Worm (Caenorhabditis elegans): ENCODE data around the gene nhr-233.

Gene nhr-233

DNA sequence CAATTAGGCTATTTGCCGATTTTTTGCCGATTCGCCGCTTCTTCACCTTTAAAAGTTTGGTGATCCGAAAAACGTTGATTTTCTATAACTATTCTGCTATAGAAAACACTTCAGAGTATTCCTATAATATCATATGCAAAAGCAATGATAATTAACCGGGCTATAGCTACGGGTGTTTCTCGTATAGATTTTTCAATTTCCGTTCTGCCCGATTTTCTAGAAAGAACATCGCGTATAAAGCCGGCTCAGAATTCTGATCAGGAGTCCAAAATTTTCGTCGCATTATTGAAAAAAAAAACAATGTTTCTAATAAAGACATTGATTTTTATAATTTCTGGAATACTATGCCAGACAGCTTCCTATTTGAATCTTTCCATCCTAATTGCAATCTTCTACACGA, 19.9 kb downstream of the nhr-233 start, which contains the start of gene srbc-65:
Gene srbc-65, plus strand, starts transcription at position 301 of the 400 bp plus-strand sequence.
- TF ChIP-seq dao-5 (tag; optimal IDR thresholded peaks at IDR 0.05) (no peak), him-1 (tag; optimal IDR thresholded peaks at IDR 0.05) (no peak), W03F9.2 (tag; optimal IDR thresholded peaks at IDR 0.05) (no peak)

DNA sequence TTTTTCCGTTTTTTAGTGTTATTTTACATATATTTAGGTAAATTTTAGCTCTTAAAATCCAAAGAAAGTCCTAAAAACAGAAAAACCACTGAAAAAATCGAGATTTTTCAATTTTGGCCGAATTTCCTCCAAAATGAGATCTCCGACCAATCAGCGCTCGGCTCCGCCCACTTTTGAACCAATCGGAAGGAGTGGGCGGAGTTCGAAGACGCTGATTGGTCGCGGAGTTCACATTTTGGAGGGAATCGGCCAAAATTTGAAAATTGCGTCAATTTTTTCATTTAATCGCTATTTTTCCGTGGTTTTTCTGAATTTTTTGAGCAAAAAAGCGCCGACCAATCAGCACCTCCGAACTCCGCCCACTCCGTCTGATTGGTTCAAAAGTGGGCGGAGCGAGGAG, 29.9 kb downstream of the nhr-233 start:
- TF ChIP-seq W03F9.2 (tag; optimal IDR thresholded peaks at IDR 0.05) (no peak), dao-5 (tag; optimal IDR thresholded peaks at IDR 0.05) (no peak)

DNA sequence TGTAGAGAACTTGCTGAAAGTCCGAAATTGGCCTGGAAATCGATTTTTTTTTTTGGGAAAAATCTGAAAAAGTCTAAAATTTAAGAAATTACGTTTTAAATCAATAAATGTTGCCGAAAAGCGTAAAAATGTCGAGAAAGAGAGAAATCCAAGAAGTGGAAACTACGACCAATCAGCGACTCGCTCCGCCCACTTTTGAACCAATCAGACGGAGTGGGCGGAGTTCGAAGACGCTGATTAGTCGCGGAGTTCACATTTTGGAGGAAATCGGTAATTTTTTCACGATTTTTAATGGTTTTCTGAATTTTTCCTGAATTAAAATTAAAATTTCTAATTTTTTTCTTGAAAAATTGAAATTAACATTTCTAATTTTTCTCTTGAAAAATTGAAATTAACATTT, 30.9 kb downstream of the nhr-233 start:
- TF ChIP-seq W03F9.2 (tag; optimal IDR thresholded peaks at IDR 0.05): no peak
- TF ChIP-seq dao-5 (tag; optimal IDR thresholded peaks at IDR 0.05): no peak
- no peak for TF ChIP-seq him-1 (tag; optimal IDR thresholded peaks at IDR 0.05)

DNA sequence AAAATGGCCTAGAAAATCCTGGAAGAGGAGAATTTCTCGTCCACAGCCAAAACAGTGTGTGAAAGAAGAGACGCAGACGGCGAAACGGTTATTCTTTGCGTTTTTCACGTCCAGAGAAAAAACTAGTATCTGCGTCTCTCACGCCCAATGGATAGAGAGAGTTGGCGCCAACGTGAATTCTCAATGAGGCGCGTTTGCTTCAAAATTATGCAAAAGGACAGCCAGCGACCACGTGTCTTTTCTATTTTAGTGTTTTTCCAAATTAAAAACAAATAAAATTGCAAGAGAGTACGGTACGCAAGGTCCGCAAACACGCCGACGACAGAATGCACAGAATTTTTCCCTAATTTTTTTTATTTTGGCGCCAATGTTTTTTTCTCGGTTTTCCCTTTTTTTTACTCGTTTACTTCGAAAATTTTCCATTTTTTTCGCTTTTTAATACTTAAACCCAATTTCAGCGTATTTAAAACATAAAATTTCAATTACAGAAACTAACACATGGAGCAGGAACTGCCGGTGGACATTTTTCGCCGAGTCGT, 32.6 kb downstream of the nhr-233 start, which contains the start of gene Y32B12B.2:
Gene Y32B12B.2, plus strand, starts transcription at position 489 of the 539 bp plus-strand sequence.
- no peak for TF ChIP-seq dao-5 (tag; optimal IDR thresholded peaks at IDR 0.05)
- TF ChIP-seq him-1 (tag; optimal IDR thresholded peaks at IDR 0.05): no peak
- no peak for TF ChIP-seq W03F9.2 (tag; optimal IDR thresholded peaks at IDR 0.05)

DNA sequence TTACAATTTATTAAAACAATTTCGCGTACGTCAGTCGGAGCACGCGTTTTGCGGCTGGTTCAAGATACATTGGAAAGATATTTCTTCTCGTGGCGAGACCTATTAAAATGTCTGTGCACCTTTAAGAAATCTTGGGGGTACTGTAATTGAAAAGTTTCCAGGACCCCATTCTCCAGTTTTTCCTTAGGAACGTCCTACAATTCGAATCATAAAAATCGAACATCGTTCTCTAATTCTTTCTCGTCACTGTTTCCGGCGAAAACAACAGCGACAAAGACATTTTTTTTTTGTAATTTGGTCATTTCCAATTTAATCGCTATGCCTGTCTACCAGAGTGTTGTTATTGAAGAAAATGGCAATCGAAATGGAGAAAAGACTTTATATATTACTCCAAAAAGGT, 33.9 kb downstream of the nhr-233 start, which contains the start of gene Y32B12B.1:
Gene Y32B12B.1, plus strand, starts transcription at position 301 of the 400 bp plus-strand sequence.
- TF ChIP-seq him-1 (tag; optimal IDR thresholded peaks at IDR 0.05) (no peak), dao-5 (tag; optimal IDR thresholded peaks at IDR 0.05) (no peak), W03F9.2 (tag; optimal IDR thresholded peaks at IDR 0.05) (no peak)

DNA sequence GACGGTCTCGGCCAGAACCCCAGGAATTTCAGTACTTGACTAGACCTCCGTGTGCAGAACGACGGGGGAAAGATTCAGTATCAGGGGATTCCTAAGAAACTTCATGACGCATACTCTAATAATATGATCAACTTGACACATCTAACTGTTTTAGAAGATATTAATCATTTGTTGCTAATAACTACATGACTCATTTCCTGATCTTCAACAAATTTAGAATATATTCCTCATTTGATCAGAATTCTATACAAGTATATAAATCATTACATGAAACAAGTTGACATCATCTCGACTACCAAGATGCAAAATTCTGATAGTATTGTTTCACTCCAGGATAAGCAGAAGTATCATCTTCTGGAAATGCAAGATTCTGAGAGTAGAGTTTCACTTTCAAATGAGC, 35.4 kb downstream of the nhr-233 start, which contains the start of gene Y32B12B.8:
Gene Y32B12B.8, plus strand, starts transcription at position 301 of the 400 bp plus-strand sequence.
- no peak for TF ChIP-seq dao-5 (tag; optimal IDR thresholded peaks at IDR 0.05)
- TF ChIP-seq W03F9.2 (tag; optimal IDR thresholded peaks at IDR 0.05): no peak
- no peak for TF ChIP-seq him-1 (tag; optimal IDR thresholded peaks at IDR 0.05)

DNA sequence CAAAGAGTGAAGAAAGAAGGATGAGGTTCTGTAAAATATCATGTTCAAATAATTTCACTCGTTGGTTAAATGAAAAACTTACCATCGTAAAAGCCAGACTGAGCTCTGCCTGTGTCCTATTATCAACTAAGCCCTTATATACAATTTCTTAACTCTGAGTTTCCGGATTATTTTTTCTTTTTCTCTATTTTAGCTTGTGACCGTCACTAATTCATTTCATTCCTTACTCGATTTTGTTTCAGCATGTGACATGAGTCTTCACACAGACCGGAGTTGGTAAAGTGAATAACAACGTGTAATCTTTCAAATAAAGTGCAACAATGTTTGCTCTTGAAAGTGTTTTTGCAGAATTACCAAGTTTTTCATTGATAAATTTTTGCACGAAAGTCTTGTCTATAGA, 36.6 kb downstream of the nhr-233 start, which contains the start of gene cpr-2:
Gene cpr-2, minus strand, starts transcription at position 101 of the 400 bp plus-strand sequence.
- TF ChIP-seq W03F9.2 (tag; optimal IDR thresholded peaks at IDR 0.05) (no peak), dao-5 (tag; optimal IDR thresholded peaks at IDR 0.05) (no peak), him-1 (tag; optimal IDR thresholded peaks at IDR 0.05) (no peak)

DNA sequence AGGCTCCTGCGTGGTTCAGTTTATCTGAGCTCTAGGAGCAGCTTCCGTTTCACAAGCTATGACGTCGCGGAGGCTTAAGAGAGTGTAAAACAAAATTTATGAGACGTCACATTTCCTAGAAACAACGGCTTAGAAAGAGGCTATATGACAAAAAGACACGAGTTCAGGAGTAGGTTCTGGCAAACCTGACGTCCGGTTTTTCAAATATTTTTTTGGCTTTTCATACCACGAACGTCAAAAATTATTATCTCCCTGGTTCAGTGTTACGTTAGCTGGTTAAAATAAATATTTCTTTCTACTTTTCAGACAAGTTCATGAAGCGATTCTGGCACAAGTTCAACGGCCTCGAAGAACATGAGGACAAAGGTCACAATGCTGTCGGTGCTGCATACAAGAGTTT, 42.8 kb downstream of the nhr-233 start, which contains the start of gene F36D3.16:
Gene F36D3.16, plus strand, starts transcription at position 301 of the 400 bp plus-strand sequence.
- no peak for TF ChIP-seq him-1 (tag; optimal IDR thresholded peaks at IDR 0.05)
- TF ChIP-seq dao-5 (tag; optimal IDR thresholded peaks at IDR 0.05): no peak
- no peak for TF ChIP-seq W03F9.2 (tag; optimal IDR thresholded peaks at IDR 0.05)

DNA sequence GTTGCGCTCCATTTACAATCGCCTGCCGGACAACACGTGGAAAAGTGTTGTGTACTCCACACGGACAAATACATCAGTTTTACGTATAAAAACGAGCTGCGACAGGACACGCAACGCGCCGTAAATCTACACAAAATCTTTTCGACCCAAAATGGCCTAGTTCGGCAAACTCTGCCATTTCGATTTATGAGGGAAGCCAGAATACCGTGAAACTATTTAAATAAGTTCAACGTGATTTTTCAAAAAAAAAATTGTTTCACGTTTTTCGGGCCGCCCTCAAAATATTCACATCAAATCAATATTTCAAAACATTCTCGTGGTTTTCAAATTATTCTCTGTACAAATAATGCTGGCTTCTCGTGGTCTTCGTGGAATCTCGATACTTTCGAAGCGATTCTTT, 43.7 kb downstream of the nhr-233 start, which contains the start of gene F36D3.8:
Gene F36D3.8, plus strand, starts transcription at position 301 of the 400 bp plus-strand sequence.
- no peak for TF ChIP-seq W03F9.2 (tag; optimal IDR thresholded peaks at IDR 0.05)
- TF ChIP-seq him-1 (tag; optimal IDR thresholded peaks at IDR 0.05): no peak
- no peak for TF ChIP-seq dao-5 (tag; optimal IDR thresholded peaks at IDR 0.05)

DNA sequence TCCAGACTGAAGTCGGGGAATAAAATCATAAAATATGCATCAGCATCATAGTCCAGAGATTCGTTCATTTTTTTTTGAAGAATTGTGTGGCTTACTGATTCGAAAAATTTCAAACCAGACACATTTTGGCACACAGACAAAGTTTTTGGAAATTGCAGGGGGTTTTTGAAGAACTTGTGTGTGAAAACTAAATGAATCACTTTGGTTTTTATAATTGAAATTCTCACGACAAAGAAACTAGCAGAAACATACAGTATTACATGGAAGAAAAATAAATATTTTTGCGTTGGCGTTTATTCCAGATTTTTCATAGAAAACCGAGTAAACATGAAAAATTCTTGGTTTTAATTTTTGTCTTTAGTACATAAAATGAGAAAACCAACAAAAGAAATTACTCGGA, 48.4 kb downstream of the nhr-233 start, which contains the start of gene srw-34:
Gene srw-34, minus strand, starts transcription at position 101 of the 400 bp plus-strand sequence.
- TF ChIP-seq W03F9.2 (tag; optimal IDR thresholded peaks at IDR 0.05): no peak
- TF ChIP-seq dao-5 (tag; optimal IDR thresholded peaks at IDR 0.05): no peak
- TF ChIP-seq him-1 (tag; optimal IDR thresholded peaks at IDR 0.05): no peak
